Worm (Caenorhabditis elegans) whole organism, L2 larva: Measurements from ENCODE around the gene tbh-1.

ENCODE experiments used
- C34F6.9 ChIP-seq: fragments of 150-350 bp; optimal IDR thresholded peaks from 2 replicates; lab custom pipeline; 2014; ENCODE audit warnings: missing biosample characterization, missing genetic modification characterization
- F13H6.1 ChIP-seq: sonication (generic microtip); optimal IDR thresholded peaks from 2 replicates; lab custom pipeline; 2016; ENCODE audit warnings: missing genetic modification characterization, missing compliant biosample characterization
- R02D3.7 ChIP-seq: fragments of 150-350 bp; optimal IDR thresholded peaks from 2 replicates; lab custom pipeline; 2014; ENCODE audit warnings: missing biosample characterization, missing genetic modification characterization
- ZK546.5 ChIP-seq: sonication (generic microtip); optimal IDR thresholded peaks from 2 replicates; lab custom pipeline; 2017; ENCODE audit warnings: missing biosample characterization, missing genetic modification characterization
- aly-2 ChIP-seq: fragments of 150-350 bp; optimal IDR thresholded peaks from 2 replicates; lab custom pipeline; 2014; ENCODE audit warnings: missing biosample characterization, missing genetic modification characterization
- ama-1 ChIP-seq: fragments of 150-350 bp; optimal IDR thresholded peaks from 2 replicates; lab custom pipeline; 2018; ENCODE audit warnings: inconsistent platforms
- ceh-16 ChIP-seq: fragments of 150-350 bp; optimal IDR thresholded peaks from 2 replicates; lab custom pipeline; 2014; ENCODE audit warnings: missing biosample characterization, missing genetic modification characterization
- crh-2 ChIP-seq: sonication (generic microtip); optimal IDR thresholded peaks from 2 replicates; lab custom pipeline; 2017; ENCODE audit warnings: missing biosample characterization, missing genetic modification characterization
- egl-27 ChIP-seq: sonication (generic microtip); optimal IDR thresholded peaks from 3 replicates; lab custom pipeline; 2017; ENCODE audit warnings: missing biosample characterization, missing genetic modification reagents, missing genetic modification characterization
- elt-1 ChIP-seq: fragments of 150-350 bp; optimal IDR thresholded peaks from 2 replicates; lab custom pipeline; 2014; ENCODE audit warnings: missing biosample characterization, missing genetic modification characterization
- elt-3 ChIP-seq: sonication (generic microtip); optimal IDR thresholded peaks from 2 replicates; lab custom pipeline; 2017; ENCODE audit warnings: missing biosample characterization, missing genetic modification characterization
- fos-1 ChIP-seq: fragments of 150-350 bp; optimal IDR thresholded peaks from 2 replicates; lab custom pipeline; 2014; ENCODE audit warnings: missing biosample characterization, missing genetic modification characterization
- gmeb-1 ChIP-seq: fragments of 150-350 bp; optimal IDR thresholded peaks from 2 replicates; lab custom pipeline; 2014; ENCODE audit warnings: missing biosample characterization, missing genetic modification characterization
- lin-11 ChIP-seq: fragments of 150-350 bp; sonication (generic microtip); optimal IDR thresholded peaks from 2 replicates; lab custom pipeline; 2014; ENCODE audit warnings: missing biosample characterization, missing genetic modification characterization, inconsistent platforms, mixed read lengths
- lin-13 ChIP-seq: fragments of 150-350 bp; optimal IDR thresholded peaks from 2 replicates; lab custom pipeline; 2014; ENCODE audit warnings: missing biosample characterization, missing genetic modification reagents, missing genetic modification characterization
- lin-39 ChIP-seq: fragments of 150-350 bp; optimal IDR thresholded peaks from 2 replicates; lab custom pipeline; 2014; ENCODE audit warnings: missing biosample characterization, missing genetic modification reagents, missing genetic modification characterization
- lsy-2 ChIP-seq, 2 experiments: fragments of 150-350 bp in 1 of 2; sonication (generic microtip) in 1 of 2; optimal IDR thresholded peaks; 2 replicates each; lab custom pipeline; 2014 to 2017; ENCODE audit warnings: missing biosample characterization in 2 of 2, missing genetic modification characterization in 2 of 2
- mab-5 ChIP-seq: fragments of 150-350 bp; optimal IDR thresholded peaks from 2 replicates; lab custom pipeline; 2014; ENCODE audit warnings: missing biosample characterization, missing genetic modification characterization
- mbf-1 ChIP-seq: sonication (generic microtip); optimal IDR thresholded peaks from 2 replicates; lab custom pipeline; 2017; ENCODE audit warnings: missing biosample characterization, missing genetic modification characterization
- mdl-1 ChIP-seq, 2 experiments: fragments of 150-350 bp in 1 of 2; sonication (generic microtip) in 1 of 2; optimal IDR thresholded peaks; 2 replicates each; lab custom pipeline; 2017; ENCODE audit warnings: missing biosample characterization in 2 of 2, missing genetic modification characterization in 2 of 2
- nhr-11 ChIP-seq: fragments of 150-350 bp; optimal IDR thresholded peaks from 2 replicates; lab custom pipeline; 2014; ENCODE audit warnings: missing biosample characterization, missing genetic modification characterization
- nhr-12 ChIP-seq: fragments of 150-350 bp; optimal IDR thresholded peaks from 2 replicates; lab custom pipeline; 2014; ENCODE audit warnings: missing biosample characterization, missing genetic modification characterization
- nhr-129 ChIP-seq: fragments of 150-350 bp; optimal IDR thresholded peaks from 2 replicates; lab custom pipeline; 2014; ENCODE audit warnings: missing biosample characterization, missing genetic modification characterization
- nhr-21 ChIP-seq: fragments of 150-350 bp; optimal IDR thresholded peaks from 2 replicates; lab custom pipeline; 2014; ENCODE audit warnings: missing biosample characterization, missing genetic modification characterization
- nhr-237 ChIP-seq: fragments of 150-350 bp; optimal IDR thresholded peaks from 2 replicates; lab custom pipeline; 2014; ENCODE audit warnings: missing biosample characterization, missing genetic modification characterization
- nhr-25 ChIP-seq: fragments of 150-350 bp; sonication (generic microtip); optimal IDR thresholded peaks from 3 replicates; lab custom pipeline; 2014; ENCODE audit warnings: missing biosample characterization, missing genetic modification characterization
- peb-1 ChIP-seq: fragments of 150-350 bp; optimal IDR thresholded peaks from 2 replicates; lab custom pipeline; 2014; ENCODE audit warnings: missing biosample characterization, missing genetic modification characterization
- sem-4 ChIP-seq: fragments of 150-350 bp; optimal IDR thresholded peaks from 2 replicates; lab custom pipeline; 2014; ENCODE audit warnings: missing biosample characterization, missing genetic modification reagents, missing genetic modification characterization
- skn-1 ChIP-seq: sonication (generic microtip); optimal IDR thresholded peaks from 2 replicates; lab custom pipeline; 2017; ENCODE audit warnings: missing biosample characterization, missing genetic modification characterization
- sma-3 ChIP-seq: sonication (generic microtip); optimal IDR thresholded peaks from 2 replicates; lab custom pipeline; 2016; ENCODE audit warnings: missing genetic modification reagents, missing genetic modification characterization, missing compliant biosample characterization
- sma-9 ChIP-seq, 2 experiments: fragments of 150-350 bp in 1 of 2; sonication (generic microtip) in 1 of 2; optimal IDR thresholded peaks; 2 replicates each; lab custom pipeline; 2014 to 2016; ENCODE audit warnings: missing genetic modification characterization in 2 of 2, mild to moderate bottlenecking in 1 of 2, missing biosample characterization in 1 of 2, missing compliant biosample characterization in 1 of 2, missing genetic modification reagents in 1 of 2, moderate library complexity in 1 of 2
- snpc-4 ChIP-seq: fragments of 150-350 bp; optimal IDR thresholded peaks from 2 replicates; lab custom pipeline; 2014; ENCODE audit warnings: missing biosample characterization, missing genetic modification characterization
- unc-55 ChIP-seq: fragments of 150-350 bp; sonication (generic microtip); optimal IDR thresholded peaks from 3 replicates; lab custom pipeline; 2014; ENCODE audit warnings: missing biosample characterization, missing genetic modification reagents, missing genetic modification characterization
- unc-62 ChIP-seq: fragments of 150-350 bp; optimal IDR thresholded peaks from 2 replicates; lab custom pipeline; 2014; ENCODE audit warnings: missing biosample characterization, missing genetic modification reagents, missing genetic modification characterization
- zag-1 ChIP-seq: fragments of 150-350 bp; optimal IDR thresholded peaks from 2 replicates; lab custom pipeline; 2014; ENCODE audit warnings: missing biosample characterization, missing genetic modification characterization
- ztf-1 ChIP-seq: fragments of 200-800 bp; sonication (Bioruptor generic); conservative IDR thresholded peaks from 2 replicates; pipeline ENCODE4 v1.3.6; 2022; ENCODE audit warnings: missing genetic modification characterization, missing compliant biosample characterization
- ztf-4 ChIP-seq: fragments of 150-350 bp; optimal IDR thresholded peaks from 2 replicates; lab custom pipeline; 2014; ENCODE audit warnings: missing biosample characterization, missing genetic modification characterization

Gene tbh-1

ce11 chrX:15494154-15494553 lies 10.5 kb downstream of the tbh-1 start:
- TF ChIP-seq unc-62 (GFP tag; lab: Kevin White, UChicago) = no peak
- TF ChIP-seq mdl-1 (tag; optimal IDR thresholded peaks at IDR 0.05; lab: Kevin White, UChicago) = no peak
- TF ChIP-seq peb-1 (tag; lab: Kevin White, UChicago) = no peak
- peak; percentile 7 for TF ChIP-seq sma-9 (GFP tag; optimal IDR thresholded peaks at IDR 0.05; lab: Kevin White, UChicago)
- TF ChIP-seq sma-9 (tag; optimal IDR thresholded peaks at IDR 0.05; lab: Kevin White, UChicago) = no peak
- peak; percentile 19 for TF ChIP-seq fos-1
- TF ChIP-seq sma-3 (GFP tag; lab: Kevin White, UChicago) = no peak
- no peak for TF ChIP-seq lin-13 (GFP tag; lab: Kevin White, UChicago)
- peak; percentile 24 for TF ChIP-seq nhr-25 (tag; lab: Kevin White, UChicago)
- no peak for TF ChIP-seq ceh-16 (tag; lab: Kevin White, UChicago)
- TF ChIP-seq R02D3.7 (tag; lab: Kevin White, UChicago) = no peak
- no peak for TF ChIP-seq ama-1 (lab: Kevin White, UChicago)

ce11 chrX:15493322-15493721 lies 11.4 kb downstream of the tbh-1 start, which contains the start of gene gob-1:
TSS of gene gob-1 (plus strand) at chrX:15493602.
- no peak for TF ChIP-seq nhr-25 (tag; lab: Kevin White, UChicago)
- TF ChIP-seq mbf-1 (tag; lab: Kevin White, UChicago) = no peak
- no peak for TF ChIP-seq skn-1 (tag; lab: Kevin White, UChicago)
- no peak for TF ChIP-seq ZK546.5
- TF ChIP-seq lin-11 (tag; lab: Kevin White, UChicago) = no peak
- TF ChIP-seq C34F6.9 (tag; lab: Kevin White, UChicago) = no peak
- TF ChIP-seq egl-27 (tag; lab: Kevin White, UChicago) = no peak
- no peak for TF ChIP-seq F13H6.1
- TF ChIP-seq nhr-21 (tag; lab: Kevin White, UChicago) = no peak
- TF ChIP-seq unc-55 (GFP tag; lab: Kevin White, UChicago) = no peak
- no peak for TF ChIP-seq aly-2 (tag; lab: Kevin White, UChicago)
- no peak for TF ChIP-seq nhr-11 (tag; lab: Kevin White, UChicago)
- TF ChIP-seq sem-4 (tag; lab: Kevin White, UChicago) = no peak
- no peak for TF ChIP-seq elt-3 (tag; lab: Kevin White, UChicago)
- no peak for TF ChIP-seq lin-39 (tag; lab: Kevin White, UChicago)
- no peak for TF ChIP-seq sma-9 (GFP tag; optimal IDR thresholded peaks at IDR 0.05; lab: Kevin White, UChicago)
- no peak for TF ChIP-seq sma-9 (tag; optimal IDR thresholded peaks at IDR 0.05; lab: Kevin White, UChicago)
- no peak for TF ChIP-seq unc-62 (GFP tag; lab: Kevin White, UChicago)
- no peak for TF ChIP-seq mdl-1 (tag; optimal IDR thresholded peaks at IDR 0.05; lab: Kevin White, UChicago)
- TF ChIP-seq, all 48 proteins: peak for 0

- TF ChIP-seq elt-1 (tag; lab: Kevin White, UChicago) (no peak), nhr-12 (tag; lab: Kevin White, UChicago) (no peak), snpc-4 (tag; lab: Kevin White, UChicago) (peak; percentile 76), egl-27 (tag; lab: Kevin White, UChicago) (peak; percentile 85), lin-11 (tag; lab: Kevin White, UChicago) (peak; percentile 7), ZK546.5 (no peak), sma-9 (GFP tag; optimal IDR thresholded peaks at IDR 0.05; lab: Kevin White, UChicago) (peak; percentile 84), sma-9 (tag; optimal IDR thresholded peaks at IDR 0.05; lab: Kevin White, UChicago) (no peak), ztf-1 (no peak), gmeb-1 (tag; lab: Kevin White, UChicago) (peak; percentile 65), ceh-16 (tag; lab: Kevin White, UChicago) (no peak), nhr-129 (tag; lab: Kevin White, UChicago) (peak; percentile 66), ama-1 (lab: Kevin White, UChicago) (peak; percentile 42), fos-1 (peak; percentile 61), mab-5 (peak; percentile 65), nhr-21 (tag; lab: Kevin White, UChicago) (peak; percentile 39), lsy-2 (tag; optimal IDR thresholded peaks at IDR 0.05; lab: Kevin White, UChicago) (peak; percentile 54 to 85), crh-2 (tag; lab: Kevin White, UChicago) (peak; percentile 81), F13H6.1 (peak; percentile 80), mdl-1 (tag; optimal IDR thresholded peaks at IDR 0.05; lab: Kevin White, UChicago) (peak in 1 of 2 experiments; percentile 66), ztf-4 (peak; percentile 58), nhr-237 (tag; lab: Kevin White, UChicago) (no peak), zag-1 (tag; lab: Kevin White, UChicago) (peak; percentile 34), peb-1 (tag; lab: Kevin White, UChicago) (no peak), unc-55 (GFP tag; lab: Kevin White, UChicago) (peak; percentile 79), sma-3 (GFP tag; lab: Kevin White, UChicago) (peak; percentile 64), nhr-11 (tag; lab: Kevin White, UChicago) (no peak), C34F6.9 (tag; lab: Kevin White, UChicago) (peak; percentile 71), lin-13 (GFP tag; lab: Kevin White, UChicago) (peak; percentile 80), nhr-25 (tag; lab: Kevin White, UChicago) (peak; percentile 11), sem-4 (tag; lab: Kevin White, UChicago) (peak; percentile 79)
These were observed 11.9 kb downstream of the tbh-1 start for ce11 chrX:15492759-15493158.
